Fruit fly (Drosophila melanogaster) whole organism, embryonic: ENCODE data around the gene CG42465.

ENCODE experiments used
- Atf3 ChIP-seq: fragments of 200-800 bp; sonication (Bioruptor generic); optimal IDR thresholded peaks from 3 replicates; lab custom pipeline; 2016; ENCODE audit warnings: missing biosample characterization, missing genetic modification characterization
- CG10654 ChIP-seq: fragments of 200-800 bp; sonication (Bioruptor generic); optimal IDR thresholded peaks from 2 replicates; lab custom pipeline; 2016; ENCODE audit warnings: missing biosample characterization, missing genetic modification characterization
- CG12155 ChIP-seq: fragments of 200-800 bp; sonication (Bioruptor generic); optimal IDR thresholded peaks from 3 replicates; lab custom pipeline; 2016; ENCODE audit warnings: missing biosample characterization, missing genetic modification characterization
- CG13894 ChIP-seq: fragments of 200-800 bp; sonication (Bioruptor generic); optimal IDR thresholded peaks from 3 replicates; lab custom pipeline; 2018; ENCODE audit warnings: missing biosample characterization, mild to moderate bottlenecking, missing genetic modification characterization, moderate library complexity
- CG14014 ChIP-seq: fragments of 200-800 bp; sonication (Bioruptor generic); IDR thresholded peaks from 2 replicates; pipeline ENCODE4 v1.3.6; 2022; ENCODE audit warnings: missing biosample characterization, missing genetic modification characterization
- CG14050 ChIP-seq: fragments of 200-800 bp; sonication (Bioruptor generic); IDR thresholded peaks from 3 replicates; pipeline ENCODE4 v1.3.6; 2022; ENCODE audit warnings: missing biosample characterization, missing genetic modification characterization
- CG15073 ChIP-seq: fragments of 200-800 bp; sonication (Bioruptor generic); optimal IDR thresholded peaks from 2 replicates; lab custom pipeline; 2016; ENCODE audit warnings: missing biosample characterization, missing genetic modification characterization
- CG17612 ChIP-seq: fragments of 200-800 bp; sonication (Bioruptor generic); IDR thresholded peaks from 2 replicates; pipeline ENCODE4 v1.3.6; 2022; ENCODE audit warnings: missing biosample characterization, missing genetic modification characterization
- CG18764 ChIP-seq: fragments of 200-800 bp; sonication (Bioruptor generic); optimal IDR thresholded peaks from 3 replicates; lab custom pipeline; 2016; ENCODE audit warnings: missing biosample characterization, missing genetic modification characterization
- CG2120 ChIP-seq: fragments of 200-800 bp; sonication (Bioruptor generic); optimal IDR thresholded peaks from 3 replicates; lab custom pipeline; 2016; ENCODE audit warnings: missing biosample characterization, missing genetic modification characterization
- CG30020 ChIP-seq: fragments of 200-800 bp; optimal IDR thresholded peaks from 2 replicates; lab custom pipeline; 2019; ENCODE audit warnings: missing biosample characterization, mild to moderate bottlenecking, missing genetic modification characterization, moderate library complexity
- CG3281 ChIP-seq: fragments of 200-800 bp; sonication (Bioruptor generic); optimal IDR thresholded peaks from 3 replicates; lab custom pipeline; 2017; ENCODE audit warnings: missing biosample characterization, mild to moderate bottlenecking, missing genetic modification characterization
- CG33557 ChIP-seq: fragments of 200-800 bp; sonication (Bioruptor generic); optimal IDR thresholded peaks from 2 replicates; lab custom pipeline; 2019; ENCODE audit warnings: missing biosample characterization, mild to moderate bottlenecking, missing genetic modification characterization, moderate library complexity
- CG34224 ChIP-seq: fragments of 200-800 bp; sonication (Bioruptor generic); IDR thresholded peaks from 3 replicates; pipeline ENCODE4 v1.3.6; 2022; ENCODE audit warnings: missing biosample characterization, missing genetic modification characterization; ENCODE audit not compliant: partially characterized antibody
- CG3847 ChIP-seq: fragments of 200-800 bp; sonication (Bioruptor generic); IDR thresholded peaks from 2 replicates; pipeline ENCODE4 v1.3.6; 2022; ENCODE audit warnings: missing biosample characterization, missing genetic modification characterization
- CG4360 ChIP-seq: fragments of 200-800 bp; sonication (Bioruptor generic); IDR thresholded peaks from 2 replicates; pipeline ENCODE4 v1.3.6; 2022; ENCODE audit warnings: missing biosample characterization, missing genetic modification characterization
- CG4730 ChIP-seq: fragments of 200-800 bp; sonication (Bioruptor generic); IDR thresholded peaks from 2 replicates; pipeline ENCODE4 v1.3.6; 2022; ENCODE audit warnings: missing biosample characterization, missing genetic modification characterization
- CG7556 ChIP-seq: fragments of 200-800 bp; sonication (Bioruptor generic); optimal IDR thresholded peaks from 2 replicates; lab custom pipeline; 2017; ENCODE audit warnings: missing biosample characterization, mild to moderate bottlenecking, missing genetic modification characterization
- CG8388 ChIP-seq: fragments of 200-800 bp; sonication (Bioruptor generic); optimal IDR thresholded peaks from 2 replicates; lab custom pipeline; 2019; ENCODE audit warnings: missing biosample characterization, mild to moderate bottlenecking, missing genetic modification characterization, moderate library complexity
- CkIIα-i1 ChIP-seq: fragments of 200-800 bp; sonication (Bioruptor generic); IDR thresholded peaks from 2 replicates; pipeline ENCODE4 v1.3.6; 2022; ENCODE audit warnings: missing biosample characterization, missing genetic modification characterization
- CrebB ChIP-seq: fragments of 200-800 bp; sonication (Bioruptor generic); optimal IDR thresholded peaks from 3 replicates; lab custom pipeline; 2018; ENCODE audit warnings: missing biosample characterization, mild to moderate bottlenecking, missing genetic modification characterization
- D19A ChIP-seq: fragments of 200-800 bp; optimal IDR thresholded peaks from 3 replicates; lab custom pipeline; 2019; ENCODE audit warnings: missing biosample characterization, mild to moderate bottlenecking, missing genetic modification characterization, moderate library complexity
- Dip3 ChIP-seq: fragments of 200-800 bp; sonication (Bioruptor generic); optimal IDR thresholded peaks from 3 replicates; lab custom pipeline; 2016; ENCODE audit warnings: missing biosample characterization, missing genetic modification characterization
- E2f2 ChIP-seq: fragments of 200-800 bp; sonication (Bioruptor generic); IDR thresholded peaks from 2 replicates; pipeline ENCODE4 v1.3.6; 2022; ENCODE audit warnings: missing biosample characterization, missing genetic modification characterization
- Ets65A ChIP-seq: fragments of 200-800 bp; sonication (Bioruptor generic); peaks from one replicate; lab custom pipeline; 2016; ENCODE audit warnings: missing biosample characterization, missing genetic modification characterization
- Fer1 ChIP-seq: fragments of 200-800 bp; sonication (Bioruptor generic); optimal IDR thresholded peaks from 2 replicates; lab custom pipeline; 2017; ENCODE audit warnings: missing biosample characterization, mild to moderate bottlenecking, missing genetic modification characterization
- Jarid2 ChIP-seq: fragments of 200-800 bp; sonication (Bioruptor generic); optimal IDR thresholded peaks from 3 replicates; lab custom pipeline; 2017; ENCODE audit warnings: mild to moderate bottlenecking, missing biosample characterization, missing genetic modification reagents, missing genetic modification characterization
- Lim3 ChIP-seq: fragments of 200-800 bp; sonication (Bioruptor generic); IDR thresholded peaks from 2 replicates; pipeline ENCODE4 v1.3.6; 2022; ENCODE audit warnings: missing biosample characterization, missing genetic modification characterization
- Mad ChIP-seq: fragments of 200-800 bp; sonication (Bioruptor generic); optimal IDR thresholded peaks from 2 replicates; lab custom pipeline; 2016; ENCODE audit warnings: missing biosample characterization, missing genetic modification characterization
- Nf-YA ChIP-seq: fragments of 200-800 bp; sonication (Bioruptor generic); IDR thresholded peaks from 2 replicates; pipeline ENCODE4 v1.3.6; 2022; ENCODE audit warnings: missing biosample characterization, missing genetic modification characterization
- Ravus ChIP-seq: fragments of 200-800 bp; sonication (Bioruptor generic); IDR thresholded peaks from 2 replicates; pipeline ENCODE4 v1.3.6; 2022; ENCODE audit warnings: missing biosample characterization, missing genetic modification characterization
- Rfx ChIP-seq: fragments of 200-800 bp; sonication (Bioruptor generic); IDR thresholded peaks from 2 replicates; pipeline ENCODE4 v1.3.6; 2022; ENCODE audit warnings: missing biosample characterization, missing genetic modification characterization
- Taf1 ChIP-seq: fragments of 200-800 bp; sonication (Bioruptor generic); IDR thresholded peaks from 2 replicates; pipeline ENCODE4 v1.3.6; 2022; ENCODE audit warnings: missing biosample characterization, missing genetic modification characterization
- Xbp1 ChIP-seq: fragments of 200-800 bp; sonication (Bioruptor generic); optimal IDR thresholded peaks from 3 replicates; lab custom pipeline; 2016; ENCODE audit warnings: missing biosample characterization, mild to moderate bottlenecking, missing genetic modification characterization
- al ChIP-seq: fragments of 200-800 bp; sonication (Bioruptor generic); IDR thresholded peaks from 2 replicates; pipeline ENCODE4 v1.3.6; 2022; ENCODE audit warnings: missing biosample characterization, missing genetic modification characterization
- bab2 ChIP-seq: fragments of 200-800 bp; sonication (Bioruptor generic); optimal IDR thresholded peaks from 2 replicates; lab custom pipeline; 2016; ENCODE audit warnings: missing biosample characterization, missing genetic modification characterization
- caup ChIP-seq: fragments of 200-800 bp; sonication (Bioruptor generic); optimal IDR thresholded peaks from 3 replicates; lab custom pipeline; 2017; ENCODE audit warnings: missing biosample characterization, mild to moderate bottlenecking, missing genetic modification characterization, moderate library complexity; ENCODE audit not compliant: severe bottlenecking
- chif ChIP-seq, 2 experiments: fragments of 200-800 bp; sonication (Bioruptor generic); optimal IDR thresholded peaks; 3 replicates each; lab custom pipeline; 2016; ENCODE audit warnings: missing biosample characterization in 2 of 2, missing genetic modification characterization in 2 of 2
- dpn ChIP-seq, 2 experiments: fragments of 200-800 bp; sonication (Bioruptor generic); optimal IDR thresholded peaks; 3 replicates each; lab custom pipeline; 2016; ENCODE audit warnings: missing biosample characterization in 2 of 2, missing genetic modification characterization in 2 of 2
- ewg ChIP-seq: fragments of 200-800 bp; sonication (Bioruptor generic); optimal IDR thresholded peaks from 3 replicates; lab custom pipeline; 2017; ENCODE audit warnings: mild to moderate bottlenecking, missing biosample characterization, missing genetic modification reagents, missing genetic modification characterization
- grn ChIP-seq: fragments of 200-800 bp; sonication (Bioruptor generic); optimal IDR thresholded peaks from 3 replicates; lab custom pipeline; 2017; ENCODE audit warnings: missing biosample characterization, missing genetic modification characterization
- psq ChIP-seq: fragments of 200-800 bp; sonication (Bioruptor generic); optimal IDR thresholded peaks from 2 replicates; lab custom pipeline; 2017; ENCODE audit warnings: missing biosample characterization, missing genetic modification characterization
- repo ChIP-seq: fragments of 200-800 bp; sonication (Bioruptor generic); optimal IDR thresholded peaks from 2 replicates; lab custom pipeline; 2016; ENCODE audit warnings: missing biosample characterization, missing genetic modification characterization
- run ChIP-seq: fragments of 200-800 bp; sonication (Bioruptor generic); optimal IDR thresholded peaks from 3 replicates; lab custom pipeline; 2018; ENCODE audit warnings: missing biosample characterization, mild to moderate bottlenecking, missing genetic modification characterization
- sd ChIP-seq: fragments of 200-800 bp; sonication (Bioruptor generic); optimal IDR thresholded peaks from 3 replicates; lab custom pipeline; 2018; ENCODE audit warnings: missing biosample characterization, mild to moderate bottlenecking, missing genetic modification characterization, moderate library complexity
- sens-2 ChIP-seq: fragments of 200-800 bp; sonication (Bioruptor generic); IDR thresholded peaks from 2 replicates; pipeline ENCODE4 v1.3.6; 2022; ENCODE audit warnings: missing biosample characterization, missing genetic modification characterization
- seq ChIP-seq: fragments of 200-800 bp; sonication (Bioruptor generic); IDR thresholded peaks from 2 replicates; pipeline ENCODE4 v1.3.6; 2022; ENCODE audit warnings: missing biosample characterization, missing genetic modification characterization
- ssp ChIP-seq: fragments of 200-800 bp; sonication (Bioruptor generic); IDR thresholded peaks from 2 replicates; pipeline ENCODE4 v1.3.6; 2022; ENCODE audit warnings: missing biosample characterization, missing genetic modification characterization
- tgo ChIP-seq: fragments of 200-800 bp; sonication (Bioruptor generic); IDR thresholded peaks from 3 replicates; pipeline ENCODE4 v1.3.6; 2022; ENCODE audit warnings: missing biosample characterization, missing genetic modification characterization
- tio ChIP-seq: fragments of 200-800 bp; sonication (Bioruptor generic); optimal IDR thresholded peaks from 2 replicates; lab custom pipeline; 2017; ENCODE audit warnings: missing biosample characterization, missing genetic modification characterization, inconsistent platforms
- wor ChIP-seq: fragments of 200-800 bp; sonication (Bioruptor generic); IDR thresholded peaks from 2 replicates; pipeline ENCODE4 v1.3.6; 2022; ENCODE audit warnings: missing biosample characterization, missing genetic modification characterization
- zfh1 ChIP-seq: fragments of 200-800 bp; sonication (Bioruptor generic); IDR thresholded peaks from 3 replicates; pipeline ENCODE4 v1.3.6; 2022; ENCODE audit warnings: missing biosample characterization, missing genetic modification characterization

Gene CG42465

dm6 chr2L:3655698-3656105, 44.3 kb upstream of the CG42465 start (continued):
- TF ChIP-seq CG33557 (GFP tag; lab: Kevin White, UChicago) (peak; percentile 97), tio (peak; percentile 95), Nf-YA (GFP tag; lab: Robert Waterston, UW) (peak; percentile 96), ssp (peak; percentile 89), wor (GFP tag; lab: Robert Waterston, UW) (peak; percentile 96), psq (GFP tag; lab: Kevin White, UChicago) (peak; percentile 85), Taf1 (GFP tag; lab: Robert Waterston, UW) (peak; percentile 98), al (GFP tag; lab: Robert Waterston, UW) (peak; percentile 96), CG34224 (no peak), bab2 (peak; percentile 98), Jarid2 (GFP tag; lab: Kevin White, UChicago) (peak; percentile 88), CG3847 (GFP tag; lab: Robert Waterston, UW) (peak; percentile 98), Mad (GFP tag; lab: Kevin White, UChicago) (peak; percentile 94), caup (GFP tag; lab: Kevin White, UChicago) (peak; percentile 98), sens-2 (peak; percentile 96), dpn (GFP tag; optimal IDR thresholded peaks at IDR 0.05; lab: Kevin White, UChicago) (peak; percentile 98 to 99), tgo (peak; percentile 97), E2f2 (GFP tag; lab: Robert Waterston, UW) (peak; percentile 87), CG30020 (tag; lab: Kevin White, UChicago) (peak; percentile 87), CkIIα-i1 (peak; percentile 86), CG13894 (peak; percentile 97), seq (GFP tag; lab: Robert Waterston, UW) (peak; percentile 98), sd (peak; percentile 95), CG14014 (GFP tag; lab: Robert Waterston, UW) (peak; percentile 98), Dip3 (GFP tag; lab: Kevin White, UChicago) (peak; percentile 97), CrebB (tag; lab: Kevin White, UChicago) (peak; percentile 98), CG14050 (GFP tag; lab: Robert Waterston, UW) (peak; percentile 97), grn (GFP tag; lab: Kevin White, UChicago) (peak; percentile 94), chif (GFP tag; optimal IDR thresholded peaks at IDR 0.05; lab: Kevin White, UChicago) (peak; percentile 97 to 98), CG2120 (GFP tag; lab: Kevin White, UChicago) (peak; percentile 99), Ravus (peak; percentile 94), Ets65A (GFP tag; lab: Kevin White, UChicago) (peak; percentile 100), CG15073 (peak; percentile 85), Atf3 (peak; percentile 94), ewg (GFP tag; lab: Kevin White, UChicago) (peak; percentile 96), Lim3 (GFP tag; lab: Robert Waterston, UW) (peak; percentile 92), Fer1 (GFP tag; lab: Kevin White, UChicago) (peak; percentile 99), CG17612 (GFP tag; lab: Robert Waterston, UW) (peak; percentile 93), CG3281 (GFP tag; lab: Kevin White, UChicago) (peak; percentile 99), CG4730 (GFP tag; lab: Robert Waterston, UW) (peak; percentile 94), CG4360 (GFP tag; lab: Robert Waterston, UW) (peak; percentile 97), CG12155 (GFP tag; lab: Kevin White, UChicago) (peak; percentile 98), CG7556 (GFP tag; lab: Kevin White, UChicago) (peak; percentile 98), repo (GFP tag; lab: Kevin White, UChicago) (peak; percentile 97), Rfx (GFP tag; lab: Robert Waterston, UW) (peak; percentile 98), CG18764 (GFP tag; lab: Kevin White, UChicago) (peak; percentile 96), CG8388 (peak; percentile 99), CG10654 (GFP tag; lab: Kevin White, UChicago) (peak; percentile 98), run (tag; lab: Kevin White, UChicago) (peak; percentile 97), zfh1 (GFP tag; lab: Robert Waterston, UW) (peak; percentile 98), Xbp1 (GFP tag; lab: Kevin White, UChicago) (peak; percentile 99), D19A (tag; lab: Kevin White, UChicago) (peak; percentile 96)
